Worm (Caenorhabditis elegans) whole organism, L2 larva: Measurements from ENCODE around the gene F58H1.5.

Experiments used
- C34F6.9 ChIP-seq: fragments of 150-350 bp; optimal IDR thresholded peaks from 2 replicates; lab custom pipeline; 2014; ENCODE audit warnings: missing biosample characterization, missing genetic modification characterization
- F13H6.1 ChIP-seq: sonication (generic microtip); optimal IDR thresholded peaks from 2 replicates; lab custom pipeline; 2016; ENCODE audit warnings: missing genetic modification characterization, missing compliant biosample characterization
- R02D3.7 ChIP-seq: fragments of 150-350 bp; optimal IDR thresholded peaks from 2 replicates; lab custom pipeline; 2014; ENCODE audit warnings: missing biosample characterization, missing genetic modification characterization
- Y55F3AM.14 ChIP-seq: fragments of 200-800 bp; sonication (Bioruptor generic); optimal IDR thresholded peaks from 2 replicates; lab custom pipeline; 2018; ENCODE audit warnings: mild to moderate bottlenecking, missing genetic modification characterization, missing compliant biosample characterization
- alr-1 ChIP-seq: fragments of 150-350 bp; optimal IDR thresholded peaks from 2 replicates; lab custom pipeline; 2014; ENCODE audit warnings: missing biosample characterization, missing genetic modification characterization
- aly-2 ChIP-seq: fragments of 150-350 bp; optimal IDR thresholded peaks from 2 replicates; lab custom pipeline; 2014; ENCODE audit warnings: missing biosample characterization, missing genetic modification characterization
- ama-1 ChIP-seq: fragments of 150-350 bp; optimal IDR thresholded peaks from 2 replicates; lab custom pipeline; 2018; ENCODE audit warnings: inconsistent platforms
- blmp-1 ChIP-seq: sonication (generic microtip); optimal IDR thresholded peaks from 2 replicates; lab custom pipeline; 2017; ENCODE audit warnings: missing genetic modification characterization, mild to moderate bottlenecking, missing compliant biosample characterization, antibody characterized with exemption, moderate library complexity; ENCODE audit not compliant: insufficient read depth
- ceh-16 ChIP-seq: fragments of 150-350 bp; optimal IDR thresholded peaks from 2 replicates; lab custom pipeline; 2014; ENCODE audit warnings: missing biosample characterization, missing genetic modification characterization
- ceh-82 ChIP-seq: fragments of 150-350 bp; optimal IDR thresholded peaks from 2 replicates; lab custom pipeline; 2014; ENCODE audit warnings: missing biosample characterization, missing genetic modification characterization
- crh-2 ChIP-seq: sonication (generic microtip); optimal IDR thresholded peaks from 2 replicates; lab custom pipeline; 2017; ENCODE audit warnings: missing biosample characterization, missing genetic modification characterization
- dmd-4 ChIP-seq: sonication (generic microtip); optimal IDR thresholded peaks from 2 replicates; lab custom pipeline; 2017; ENCODE audit warnings: missing biosample characterization, missing genetic modification characterization
- egl-27 ChIP-seq: sonication (generic microtip); optimal IDR thresholded peaks from 3 replicates; lab custom pipeline; 2017; ENCODE audit warnings: missing biosample characterization, missing genetic modification reagents, missing genetic modification characterization
- elt-1 ChIP-seq: fragments of 150-350 bp; optimal IDR thresholded peaks from 2 replicates; lab custom pipeline; 2014; ENCODE audit warnings: missing biosample characterization, missing genetic modification characterization
- elt-3 ChIP-seq: sonication (generic microtip); optimal IDR thresholded peaks from 2 replicates; lab custom pipeline; 2017; ENCODE audit warnings: missing biosample characterization, missing genetic modification characterization
- fos-1 ChIP-seq: fragments of 150-350 bp; optimal IDR thresholded peaks from 2 replicates; lab custom pipeline; 2014; ENCODE audit warnings: missing biosample characterization, missing genetic modification characterization
- gmeb-1 ChIP-seq: fragments of 150-350 bp; optimal IDR thresholded peaks from 2 replicates; lab custom pipeline; 2014; ENCODE audit warnings: missing biosample characterization, missing genetic modification characterization
- lin-11 ChIP-seq: fragments of 150-350 bp; sonication (generic microtip); optimal IDR thresholded peaks from 2 replicates; lab custom pipeline; 2014; ENCODE audit warnings: missing biosample characterization, missing genetic modification characterization, inconsistent platforms, mixed read lengths
- lin-13 ChIP-seq: fragments of 150-350 bp; optimal IDR thresholded peaks from 2 replicates; lab custom pipeline; 2014; ENCODE audit warnings: missing biosample characterization, missing genetic modification reagents, missing genetic modification characterization
- lin-39 ChIP-seq: fragments of 150-350 bp; optimal IDR thresholded peaks from 2 replicates; lab custom pipeline; 2014; ENCODE audit warnings: missing biosample characterization, missing genetic modification reagents, missing genetic modification characterization
- lsy-2 ChIP-seq, 2 experiments: fragments of 150-350 bp in 1 of 2; sonication (generic microtip) in 1 of 2; optimal IDR thresholded peaks; 2 replicates each; lab custom pipeline; 2014 to 2017; ENCODE audit warnings: missing biosample characterization in 2 of 2, missing genetic modification characterization in 2 of 2
- mab-5 ChIP-seq: fragments of 150-350 bp; optimal IDR thresholded peaks from 2 replicates; lab custom pipeline; 2014; ENCODE audit warnings: missing biosample characterization, missing genetic modification characterization
- nhr-10 ChIP-seq: sonication (generic microtip); optimal IDR thresholded peaks from 2 replicates; lab custom pipeline; 2017; ENCODE audit warnings: missing biosample characterization, missing genetic modification characterization
- nhr-11 ChIP-seq: fragments of 150-350 bp; optimal IDR thresholded peaks from 2 replicates; lab custom pipeline; 2014; ENCODE audit warnings: missing biosample characterization, missing genetic modification characterization
- nhr-12 ChIP-seq: fragments of 150-350 bp; optimal IDR thresholded peaks from 2 replicates; lab custom pipeline; 2014; ENCODE audit warnings: missing biosample characterization, missing genetic modification characterization
- nhr-23 ChIP-seq: fragments of 150-350 bp; optimal IDR thresholded peaks from 2 replicates; lab custom pipeline; 2014; ENCODE audit warnings: missing biosample characterization, missing genetic modification reagents, missing genetic modification characterization
- nhr-25 ChIP-seq: fragments of 150-350 bp; sonication (generic microtip); optimal IDR thresholded peaks from 3 replicates; lab custom pipeline; 2014; ENCODE audit warnings: missing biosample characterization, missing genetic modification characterization
- nhr-6 ChIP-seq: fragments of 150-350 bp; optimal IDR thresholded peaks from 2 replicates; lab custom pipeline; 2014; ENCODE audit warnings: missing biosample characterization, missing genetic modification characterization
- nhr-77 ChIP-seq: fragments of 150-350 bp; optimal IDR thresholded peaks from 2 replicates; lab custom pipeline; 2014; ENCODE audit warnings: missing biosample characterization, missing genetic modification characterization
- peb-1 ChIP-seq: fragments of 150-350 bp; optimal IDR thresholded peaks from 2 replicates; lab custom pipeline; 2014; ENCODE audit warnings: missing biosample characterization, missing genetic modification characterization
- sem-4 ChIP-seq: fragments of 150-350 bp; optimal IDR thresholded peaks from 2 replicates; lab custom pipeline; 2014; ENCODE audit warnings: missing biosample characterization, missing genetic modification reagents, missing genetic modification characterization
- skn-1 ChIP-seq: sonication (generic microtip); optimal IDR thresholded peaks from 2 replicates; lab custom pipeline; 2017; ENCODE audit warnings: missing biosample characterization, missing genetic modification characterization
- sma-9 ChIP-seq, 2 experiments: fragments of 150-350 bp in 1 of 2; sonication (generic microtip) in 1 of 2; optimal IDR thresholded peaks; 2 replicates each; lab custom pipeline; 2014 to 2016; ENCODE audit warnings: missing genetic modification characterization in 2 of 2, mild to moderate bottlenecking in 1 of 2, missing biosample characterization in 1 of 2, missing compliant biosample characterization in 1 of 2, missing genetic modification reagents in 1 of 2, moderate library complexity in 1 of 2
- snpc-4 ChIP-seq: fragments of 150-350 bp; optimal IDR thresholded peaks from 2 replicates; lab custom pipeline; 2014; ENCODE audit warnings: missing biosample characterization, missing genetic modification characterization
- unc-55 ChIP-seq: fragments of 150-350 bp; sonication (generic microtip); optimal IDR thresholded peaks from 3 replicates; lab custom pipeline; 2014; ENCODE audit warnings: missing biosample characterization, missing genetic modification reagents, missing genetic modification characterization
- unc-62 ChIP-seq: fragments of 150-350 bp; optimal IDR thresholded peaks from 2 replicates; lab custom pipeline; 2014; ENCODE audit warnings: missing biosample characterization, missing genetic modification reagents, missing genetic modification characterization
- zag-1 ChIP-seq: fragments of 150-350 bp; optimal IDR thresholded peaks from 2 replicates; lab custom pipeline; 2014; ENCODE audit warnings: missing biosample characterization, missing genetic modification characterization
- ztf-1 ChIP-seq: fragments of 200-800 bp; sonication (Bioruptor generic); conservative IDR thresholded peaks from 2 replicates; pipeline ENCODE4 v1.3.6; 2022; ENCODE audit warnings: missing genetic modification characterization, missing compliant biosample characterization
- ztf-11 ChIP-seq: sonication (generic microtip); optimal IDR thresholded peaks from 2 replicates; lab custom pipeline; 2017; ENCODE audit warnings: missing biosample characterization, missing genetic modification characterization

Gene F58H1.5

ce11 chrV:11986078-11986869 lies 28.1 kb downstream of the F58H1.5 start:
- TF ChIP-seq blmp-1 (tag; lab: Kevin White, UChicago) (peak; percentile 78), R02D3.7 (no peak), unc-55 (GFP tag; lab: Kevin White, UChicago) (no peak), fos-1 (tag; lab: Kevin White, UChicago) (peak; percentile 83), lin-39 (no peak), nhr-23 (tag; lab: Kevin White, UChicago) (no peak), nhr-25 (no peak), crh-2 (tag; lab: Kevin White, UChicago) (peak; percentile 12), elt-3 (tag; lab: Kevin White, UChicago) (no peak), nhr-77 (tag; lab: Kevin White, UChicago) (no peak), ama-1 (lab: Kevin White, UChicago) (no peak), C34F6.9 (tag; lab: Kevin White, UChicago) (peak; percentile 27), sma-9 (GFP tag; optimal IDR thresholded peaks at IDR 0.05; lab: Kevin White, UChicago) (peak; percentile 25), sma-9 (tag; optimal IDR thresholded peaks at IDR 0.05; lab: Kevin White, UChicago) (no peak), zag-1 (tag; lab: Kevin White, UChicago) (peak; percentile 30), nhr-10 (tag; lab: Kevin White, UChicago) (no peak), sem-4 (tag; lab: Kevin White, UChicago) (peak; percentile 68), mab-5 (tag; lab: Kevin White, UChicago) (no peak), Y55F3AM.14 (no peak), elt-1 (tag; lab: Kevin White, UChicago) (no peak), ztf-1 (no peak)

ce11 chrV:11989861-11990260 lies 31.7 kb downstream of the F58H1.5 start:
- peak; percentile 34 for TF ChIP-seq blmp-1 (tag; lab: Kevin White, UChicago)
- TF ChIP-seq crh-2 (tag; lab: Kevin White, UChicago), result peak; percentile 7
- no peak for TF ChIP-seq ama-1 (lab: Kevin White, UChicago)
- TF ChIP-seq fos-1 (tag; lab: Kevin White, UChicago), result peak; percentile 31
- TF ChIP-seq, all 48 proteins: peak for 3

- no peak for TF ChIP-seq egl-27 (tag; lab: Kevin White, UChicago)
- TF ChIP-seq sem-4 (tag; lab: Kevin White, UChicago), result peak; percentile 31
- TF ChIP-seq sma-9 (GFP tag; optimal IDR thresholded peaks at IDR 0.05; lab: Kevin White, UChicago), result peak; percentile 14
- no peak for TF ChIP-seq sma-9 (tag; optimal IDR thresholded peaks at IDR 0.05; lab: Kevin White, UChicago)
- TF ChIP-seq snpc-4 (tag; lab: Kevin White, UChicago), result no peak
- TF ChIP-seq crh-2 (tag; lab: Kevin White, UChicago), result peak; percentile 6
Observed at ce11 chrV:11990511-11991127, 32.4 kb downstream of the F58H1.5 start.

ce11 chrV:11993706-11994345 lies 35.6 kb downstream of the F58H1.5 start, which contains the start of the genes cyl-1 and C52E4.7:
Gene cyl-1, minus strand, starts transcription at chrV:11993723.
Gene C52E4.7, plus strand, starts transcription at chrV:11994295.
- TF ChIP-seq ztf-11 (no peak), unc-62 (no peak), nhr-23 (tag; lab: Kevin White, UChicago) (no peak), ztf-1 (no peak), lin-13 (peak; percentile 45), unc-55 (GFP tag; lab: Kevin White, UChicago) (peak; percentile 65), nhr-11 (tag; lab: Kevin White, UChicago) (no peak), gmeb-1 (tag; lab: Kevin White, UChicago) (peak; percentile 38), nhr-12 (tag; lab: Kevin White, UChicago) (no peak), elt-3 (tag; lab: Kevin White, UChicago) (no peak), lin-39 (no peak), aly-2 (tag; lab: Kevin White, UChicago) (no peak), lsy-2 (tag; optimal IDR thresholded peaks at IDR 0.05; lab: Kevin White, UChicago) (peak in 1 of 2 experiments; percentile 73), blmp-1 (tag; lab: Kevin White, UChicago) (no peak), dmd-4 (tag; lab: Kevin White, UChicago) (no peak), nhr-6 (tag; lab: Kevin White, UChicago) (no peak), nhr-10 (tag; lab: Kevin White, UChicago) (no peak), Y55F3AM.14 (no peak), snpc-4 (tag; lab: Kevin White, UChicago) (peak; percentile 75), crh-2 (tag; lab: Kevin White, UChicago) (peak; percentile 70), nhr-77 (tag; lab: Kevin White, UChicago) (no peak), ceh-82 (tag; lab: Kevin White, UChicago) (no peak), sma-9 (GFP tag; optimal IDR thresholded peaks at IDR 0.05; lab: Kevin White, UChicago) (peak; percentile 34), sma-9 (tag; optimal IDR thresholded peaks at IDR 0.05; lab: Kevin White, UChicago) (no peak), nhr-25 (no peak), ceh-16 (tag; lab: Kevin White, UChicago) (no peak), peb-1 (tag; lab: Kevin White, UChicago) (no peak), lin-11 (tag; lab: Kevin White, UChicago) (peak; percentile 1), egl-27 (tag; lab: Kevin White, UChicago) (no peak), skn-1 (no peak), alr-1 (no peak), F13H6.1 (tag; lab: Kevin White, UChicago) (no peak), fos-1 (tag; lab: Kevin White, UChicago) (peak; percentile 39), mab-5 (tag; lab: Kevin White, UChicago) (no peak)
